Worm (Caenorhabditis elegans): Measurements from ENCODE around the gene eor-2.

eor-2 gene

DNA sequence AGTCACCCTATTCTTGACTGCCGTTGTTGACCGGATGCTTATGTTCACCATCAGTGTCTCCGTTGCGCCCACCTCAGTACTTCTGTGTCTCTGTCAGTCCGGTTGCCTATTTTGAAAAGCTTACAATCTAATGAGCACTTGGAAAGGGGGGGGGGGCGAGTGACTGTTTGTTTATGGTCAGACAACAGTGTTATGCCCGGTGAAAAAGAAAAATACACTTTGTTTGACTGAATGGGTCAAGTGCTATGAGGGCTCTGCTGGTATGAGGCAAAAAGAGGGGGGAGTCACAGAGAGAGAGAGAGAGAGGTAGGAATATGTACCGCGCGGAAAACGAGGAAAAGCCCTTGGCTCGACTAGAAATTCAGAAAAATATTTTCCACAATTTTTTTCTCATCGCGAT is 31.5 kb upstream of the eor-2 start:
- TF ChIP-seq hlh-30 (tag; optimal IDR thresholded peaks at IDR 0.05; ENCODE audit: insufficient read depth) (no peak), aha-1 (tag) (peak; percentile 70)

DNA sequence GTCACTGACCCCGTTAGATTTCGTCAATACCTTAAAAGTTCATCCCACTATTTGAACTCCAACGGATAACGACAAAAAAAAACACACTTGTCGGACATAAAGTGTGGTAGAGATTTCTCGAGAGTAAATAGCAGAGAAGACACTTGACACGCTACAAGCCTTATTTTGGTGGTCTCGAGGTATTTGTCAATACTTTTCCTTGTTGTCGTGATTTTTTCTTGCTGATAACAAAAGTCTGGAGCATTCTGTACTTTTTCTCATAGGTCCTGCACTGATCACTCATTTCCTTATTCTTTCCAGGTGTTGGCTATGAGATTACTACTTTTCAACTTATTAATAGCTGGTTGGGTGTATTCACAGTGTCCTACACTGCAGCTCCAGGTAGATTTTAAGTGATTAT is 30.4 kb upstream of the eor-2 start, which contains the start of gene lron-1:
Gene lron-1, plus strand, starts transcription at position 301 of the 400 bp plus-strand sequence.
- TF ChIP-seq lin-1 (GFP tag; IDR thresholded peaks at IDR 0.05) = no peak
- no peak for TF ChIP-seq pha-4 (GFP tag; IDR thresholded peaks at IDR 0.05)
- TF ChIP-seq pha-4 (tag; optimal IDR thresholded peaks at IDR 0.05) = peak; percentile 5

DNA sequence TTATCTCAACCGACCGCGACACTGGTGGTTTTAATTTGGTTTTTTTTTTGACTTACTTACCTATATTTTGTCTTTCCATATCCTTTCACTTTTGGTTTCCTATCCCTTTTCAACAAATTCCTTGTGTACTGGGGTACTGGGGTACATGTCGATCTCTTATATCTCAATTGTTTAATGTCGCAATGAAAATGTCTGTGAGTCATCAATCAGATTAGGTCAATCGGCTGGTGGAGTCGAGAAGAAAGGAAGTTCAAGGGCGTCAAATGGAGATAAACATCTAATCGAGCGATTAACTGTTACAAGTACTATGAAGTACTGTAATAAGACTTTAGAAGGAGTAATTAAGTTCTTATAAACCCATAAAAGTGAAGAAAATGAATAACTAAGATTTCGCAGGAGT is 26.9 kb upstream of the eor-2 start:
- TF ChIP-seq nhr-25 (tag; optimal IDR thresholded peaks at IDR 0.05; ENCODE audit: borderline replicate concordance, insufficient read depth) (peak; percentile 55), nhr-28 (tag; optimal IDR thresholded peaks at IDR 0.05) (peak; percentile 29), aha-1 (tag) (peak; percentile 18), snpc-4 (tag; optimal IDR thresholded peaks at IDR 0.05) (no peak), mxl-2 (GFP tag; conservative IDR thresholded peaks at IDR 0.05) (no peak), unc-62 (GFP tag; optimal IDR thresholded peaks at IDR 0.05 in 1 of 2) (peak in 1 of 2 experiments; percentile 86), unc-62 (tag; optimal IDR thresholded peaks at IDR 0.05) (no peak)

- TF ChIP-seq gei-8 (GFP tag; optimal IDR thresholded peaks at IDR 0.05) (no peak), ces-1 (GFP tag; optimal IDR thresholded peaks at IDR 0.05) (no peak), set-16 (GFP tag; IDR thresholded peaks at IDR 0.05) (peak; percentile 80), Y48G9A.11 (GFP tag; IDR thresholded peaks at IDR 0.05) (no peak), madf-9 (GFP tag; conservative IDR thresholded peaks at IDR 0.05) (no peak), nhr-25 (tag; optimal IDR thresholded peaks at IDR 0.05; ENCODE audit: borderline replicate concordance, insufficient read depth) (no peak), spr-3 (GFP tag; optimal IDR thresholded peaks at IDR 0.05) (no peak), mdl-1 (tag; optimal IDR thresholded peaks at IDR 0.05) (no peak), hlh-11 (tag; optimal IDR thresholded peaks at IDR 0.05) (peak; percentile 37), unc-62 (GFP tag; optimal IDR thresholded peaks at IDR 0.05 in 1 of 2) (peak in 1 of 2 experiments; percentile 95), unc-62 (tag; optimal IDR thresholded peaks at IDR 0.05) (no peak), R02D3.7 (tag; optimal IDR thresholded peaks at IDR 0.05) (no peak), cey-2 (tag; optimal IDR thresholded peaks at IDR 0.05; ENCODE audit: borderline replicate concordance, insufficient read depth) (no peak), dmd-6 (GFP tag; IDR thresholded peaks at IDR 0.05) (no peak), daf-8 (GFP tag; IDR thresholded peaks at IDR 0.05) (no peak)
These were observed 25.2 kb upstream of the eor-2 start, which contains the start of gene let-4 for ce11 chrX:14577579-14578127. Gene let-4, plus strand, starts transcription at chrX:14577935.

DNA sequence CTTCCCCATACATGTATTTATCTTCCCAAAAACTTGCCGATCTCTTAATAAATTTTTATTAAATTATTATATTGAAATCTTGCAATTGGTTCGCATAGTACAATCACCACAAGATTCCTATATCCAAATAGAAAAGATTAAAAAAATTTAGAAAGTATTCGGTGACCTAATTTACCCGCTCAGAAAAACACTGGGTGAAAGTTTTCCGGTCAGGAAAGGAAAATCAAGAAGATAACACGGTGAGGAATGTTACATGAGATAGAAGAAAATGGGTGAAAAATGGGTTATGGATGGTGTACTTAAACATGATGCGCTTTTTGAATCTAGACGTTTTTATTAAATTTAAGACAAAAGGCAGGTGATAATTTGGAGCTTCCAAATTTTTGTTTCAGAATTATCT is 22.0 kb upstream of the eor-2 start:
- no peak for TF ChIP-seq F37D6.2 (tag; optimal IDR thresholded peaks at IDR 0.05)
- TF ChIP-seq zag-1 (tag; optimal IDR thresholded peaks at IDR 0.05) = no peak
- TF ChIP-seq ceh-62 (tag; optimal IDR thresholded peaks at IDR 0.05) = no peak

DNA sequence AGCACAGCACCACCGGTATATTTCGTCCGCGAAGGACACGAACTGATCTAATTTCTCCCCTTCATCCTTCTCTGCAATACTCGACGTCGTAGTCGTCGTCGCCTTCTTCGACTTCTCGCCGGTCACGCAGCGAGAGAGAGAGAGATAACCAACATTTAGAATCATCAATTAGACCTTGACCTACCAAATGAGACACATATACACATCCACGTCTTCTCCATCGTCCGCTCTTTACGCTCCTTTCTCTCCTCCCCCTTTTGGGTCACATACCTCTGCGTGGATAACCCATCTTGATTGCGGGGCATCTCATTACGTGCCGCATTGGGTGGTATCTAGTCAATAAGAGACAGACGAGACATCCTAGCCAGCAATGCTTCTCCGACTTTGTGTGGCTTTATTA is 21.4 kb upstream of the eor-2 start, which contains the start of gene sym-1:
Gene sym-1, plus strand, starts transcription at position 194 of the 400 bp plus-strand sequence.
- no peak for TF ChIP-seq mdt-29 (GFP tag; IDR thresholded peaks at IDR 0.05)
- peak; percentile 26 for TF ChIP-seq hlh-11 (tag; optimal IDR thresholded peaks at IDR 0.05)
- peak; percentile 69 for TF ChIP-seq nhr-25 (tag; optimal IDR thresholded peaks at IDR 0.05; ENCODE audit: borderline replicate concordance, insufficient read depth)
- TF ChIP-seq mxl-3 (GFP tag; optimal IDR thresholded peaks at IDR 0.05) = peak; percentile 57

DNA sequence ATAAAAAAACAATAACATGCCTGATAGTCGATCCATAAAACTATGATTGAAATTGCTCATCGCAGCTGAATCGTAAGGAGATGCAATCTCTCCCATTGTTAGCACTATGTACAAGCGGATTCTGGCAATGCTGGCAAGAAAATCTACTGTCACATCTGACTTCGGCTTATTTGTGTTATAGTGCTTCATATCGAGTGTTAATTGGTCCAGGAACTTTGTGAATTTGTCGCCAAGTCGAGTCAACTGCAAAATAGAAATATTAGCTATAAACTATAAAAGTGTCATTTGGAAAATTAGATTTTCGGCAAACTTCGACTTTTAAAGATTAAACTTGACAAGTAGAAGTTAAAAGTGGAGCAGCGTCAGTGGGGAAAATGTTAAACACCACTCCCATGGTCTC is 18.5 kb upstream of the eor-2 start:
- TF ChIP-seq mes-2 (tag; optimal IDR thresholded peaks at IDR 0.05; ENCODE audit: poor library complexity, severe bottlenecking) (peak; percentile 9), aha-1 (tag) (peak; percentile 41), fkh-10 (GFP tag; optimal IDR thresholded peaks at IDR 0.05) (no peak), skn-1 (tag; optimal IDR thresholded peaks at IDR 0.05) (no peak), duxl-1 (tag; optimal IDR thresholded peaks at IDR 0.05; ENCODE audit: poor library complexity) (peak; percentile 74)
